Fruit fly (Drosophila melanogaster) whole organism, larva: ENCODE results near the gene CG4017.

ENCODE experiments used
- noc ChIP-seq: fragments of 200-800 bp; sonication (Bioruptor generic); optimal IDR thresholded peaks from 3 replicates; lab custom pipeline; 2019; ENCODE audit warnings: missing biosample characterization, mild to moderate bottlenecking, missing genetic modification characterization, moderate library complexity

Gene CG4017

dm6 chr2L:9766758-9767157 lies at the start of gene CG4017:
Gene CG4017 (plus strand): TSS chr2L:9767058.
- TF ChIP-seq noc (tag; lab: Kevin White, UChicago) = no peak

dm6 chr2L:9728791-9729190 lies 38.1 kb upstream of the CG4017 start:
- no peak for TF ChIP-seq noc (tag; lab: Kevin White, UChicago)

dm6 chr2L:9729618-9730284 lies 37.1 kb upstream of the CG4017 start, which contains the start of gene CG13116:
Gene CG13116 (plus strand): TSS chr2L:9729940.
- TF ChIP-seq noc (tag; lab: Kevin White, UChicago) = no peak

DNA sequence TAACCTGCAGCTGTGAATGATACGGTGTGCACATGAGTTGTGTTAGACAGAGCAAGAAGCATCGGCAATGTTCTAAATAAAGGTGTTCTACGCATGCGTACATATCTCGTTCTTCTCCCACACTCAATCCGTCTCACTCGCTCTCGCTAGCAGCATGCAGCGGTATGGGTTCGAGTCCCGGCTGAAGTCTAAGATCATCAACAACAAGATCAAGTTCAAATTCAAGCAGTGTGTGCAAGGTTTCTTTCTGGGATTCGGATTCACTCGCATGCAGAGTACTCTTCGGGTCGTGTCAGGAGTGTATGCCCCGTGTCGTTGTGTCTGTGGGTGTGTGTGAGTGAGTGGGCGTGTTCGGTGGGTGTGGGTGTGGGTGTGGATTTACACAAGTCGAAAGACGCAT lies 35.6 kb upstream of the CG4017 start:
- no peak for TF ChIP-seq noc (tag; lab: Kevin White, UChicago)

dm6 chr2L:9734134-9734533 lies 32.7 kb upstream of the CG4017 start:
- TF ChIP-seq noc (tag; lab: Kevin White, UChicago) = no peak

DNA sequence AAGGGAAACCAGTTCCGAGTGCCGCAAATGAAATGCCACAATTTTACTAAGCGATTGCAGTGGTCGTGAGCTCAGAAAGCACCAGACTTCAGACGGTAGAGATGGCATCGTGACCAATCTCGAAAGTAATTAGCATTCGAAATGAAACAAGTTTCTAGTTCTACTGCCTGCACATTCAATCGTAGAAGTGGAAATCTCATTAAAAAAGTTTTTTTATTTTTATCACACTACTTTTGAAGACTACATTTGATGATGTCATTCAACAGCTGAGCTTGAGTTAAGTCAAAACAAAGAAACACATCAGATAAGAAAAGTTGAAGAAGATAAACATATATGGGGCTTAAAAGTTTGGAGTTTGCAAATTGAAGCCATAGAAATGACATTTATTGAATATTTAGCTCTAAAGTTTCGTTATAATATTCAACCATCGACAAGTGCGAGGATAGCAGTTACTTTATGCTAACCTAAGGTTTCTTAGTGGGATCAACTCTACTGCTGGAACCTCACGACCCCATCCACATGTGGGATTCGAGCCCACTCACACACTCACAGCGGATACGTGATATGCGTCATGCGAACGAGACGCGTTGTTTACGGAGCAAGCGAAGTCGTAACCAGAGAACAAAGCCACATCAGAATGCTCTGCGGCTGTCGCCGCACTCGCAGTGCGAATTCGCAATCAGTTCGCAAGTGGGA lies 30.7 kb upstream of the CG4017 start, which contains the start of gene CG13117:
CG13117 (plus strand) TSS at position 646 of the 696 bp plus-strand sequence.
- TF ChIP-seq noc (tag; lab: Kevin White, UChicago) = no peak

- no peak for TF ChIP-seq noc (tag; lab: Kevin White, UChicago)
Measured at dm6 chr2L:9737360-9737759, 29.5 kb upstream of the CG4017 start.

dm6 chr2L:9737803-9738202 lies 29.1 kb upstream of the CG4017 start:
- TF ChIP-seq noc (tag; lab: Kevin White, UChicago) = no peak

dm6 chr2L:9739685-9740084 lies 27.2 kb upstream of the CG4017 start:
- no peak for TF ChIP-seq noc (tag; lab: Kevin White, UChicago)

DNA sequence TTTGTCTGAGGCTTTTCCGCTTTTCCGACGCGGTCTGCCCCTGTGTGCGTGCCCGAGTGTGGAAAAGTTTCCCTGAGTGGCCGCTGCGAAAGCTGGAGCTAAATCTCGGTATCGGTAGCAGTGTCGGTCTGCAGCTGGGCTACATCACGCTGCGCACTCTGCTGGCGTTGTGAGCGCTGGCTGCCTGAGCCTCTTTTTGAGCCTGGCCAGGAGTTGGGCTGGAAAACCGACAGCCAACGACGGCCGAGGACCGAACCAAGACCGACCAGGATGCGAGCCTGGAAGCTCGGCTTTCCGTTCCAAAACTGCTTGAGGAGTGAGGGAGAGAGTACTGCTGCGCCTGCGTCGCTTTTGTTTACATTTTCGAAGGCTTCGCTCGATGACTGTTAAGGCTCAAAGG lies 23.0 kb upstream of the CG4017 start:
- no peak for TF ChIP-seq noc (tag; lab: Kevin White, UChicago)

DNA sequence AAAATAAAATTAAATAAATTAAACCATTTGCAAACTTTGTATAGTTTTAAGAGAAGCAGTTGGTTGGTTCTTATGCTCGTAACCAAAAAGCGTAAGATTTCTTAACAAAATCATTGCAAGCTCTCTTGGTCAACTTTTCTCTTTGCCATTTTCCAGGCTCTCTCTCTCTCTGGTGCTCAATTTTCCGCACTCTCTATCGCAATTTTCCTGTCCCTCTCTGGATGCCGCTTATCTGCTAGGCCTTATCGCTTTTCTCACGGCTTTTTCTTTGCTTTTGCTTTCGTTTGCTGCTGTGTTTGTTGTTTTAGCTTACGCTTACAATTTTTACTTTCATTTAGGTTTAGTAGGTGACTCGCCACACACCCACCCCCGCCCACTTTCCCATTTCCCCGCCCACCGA lies 22.2 kb upstream of the CG4017 start:
- no peak for TF ChIP-seq noc (tag; lab: Kevin White, UChicago)

DNA sequence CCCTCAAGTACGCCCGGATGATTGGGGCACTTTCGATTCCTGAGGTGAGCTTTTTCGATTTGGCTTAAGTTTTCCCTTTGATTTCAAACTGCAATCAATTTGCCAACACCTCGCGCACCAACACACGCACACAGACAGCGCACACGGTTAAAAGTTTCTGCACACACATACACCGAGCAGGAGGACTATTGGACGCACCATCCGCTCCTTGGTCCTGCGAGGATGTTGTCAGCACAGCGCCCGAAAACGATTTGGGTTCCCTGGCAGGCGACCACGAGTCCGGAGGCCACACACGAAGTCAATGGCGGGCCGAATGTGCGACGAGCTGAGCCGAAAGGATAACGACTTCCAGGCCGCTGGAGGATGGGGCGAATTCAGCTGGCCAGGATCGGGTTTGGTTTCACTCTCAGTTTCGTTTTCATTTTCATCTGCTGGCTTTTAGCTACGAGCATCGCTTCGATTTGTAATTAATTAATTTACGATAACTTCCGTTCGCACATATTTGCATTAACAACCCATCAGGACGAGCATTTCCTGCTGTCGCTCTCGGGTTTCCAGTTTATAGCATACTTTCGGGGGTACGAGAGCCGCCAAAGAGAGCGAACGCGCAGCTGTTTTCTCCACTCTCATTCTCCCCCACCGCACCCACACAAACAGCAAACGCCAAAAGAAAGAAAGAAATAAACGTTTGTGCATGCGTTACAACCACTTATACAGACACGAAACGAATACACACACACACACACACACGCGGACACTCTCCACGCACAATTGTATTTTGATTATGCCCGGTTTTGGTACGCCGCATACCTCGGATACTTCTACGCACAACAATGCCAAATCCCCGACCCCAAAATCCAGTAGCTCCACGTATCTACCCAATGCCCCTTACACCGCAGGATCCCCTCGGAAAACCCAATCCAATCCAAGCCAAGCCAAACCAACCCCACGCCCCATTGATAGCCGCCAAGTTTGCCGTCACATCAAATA lies 20.3 kb upstream of the CG4017 start, which contains the start of gene Nckx30C:
Nckx30C (minus strand) TSS at position 260 of the 990 bp plus-strand sequence.
- TF ChIP-seq noc (tag; lab: Kevin White, UChicago) = no peak

DNA sequence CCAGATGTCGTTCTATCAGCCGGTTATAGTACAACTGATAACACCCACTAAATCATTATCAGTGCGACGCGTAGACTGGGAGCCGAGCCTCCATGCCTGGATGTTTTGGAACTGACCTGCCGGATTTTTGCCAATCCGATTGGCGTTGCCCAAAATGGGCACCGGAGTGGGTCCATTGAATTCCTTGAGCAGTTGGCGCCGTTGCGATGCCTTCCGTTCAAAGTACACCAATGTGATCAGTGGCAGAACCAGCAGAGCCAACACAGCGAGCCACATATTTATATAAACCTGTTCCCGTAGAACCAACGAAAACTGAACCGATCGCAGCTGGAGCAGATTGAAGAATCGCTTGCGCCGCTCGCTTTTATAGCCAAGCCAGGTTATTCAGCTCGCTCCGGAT lies 17.1 kb upstream of the CG4017 start, which contains the start of gene Cyp4e3:
Cyp4e3 (minus strand) TSS at position 327 of the 400 bp plus-strand sequence.
- no peak for TF ChIP-seq noc (tag; lab: Kevin White, UChicago)

dm6 chr2L:9753357-9753756 lies 13.5 kb upstream of the CG4017 start:
- no peak for TF ChIP-seq noc (tag; lab: Kevin White, UChicago)

DNA sequence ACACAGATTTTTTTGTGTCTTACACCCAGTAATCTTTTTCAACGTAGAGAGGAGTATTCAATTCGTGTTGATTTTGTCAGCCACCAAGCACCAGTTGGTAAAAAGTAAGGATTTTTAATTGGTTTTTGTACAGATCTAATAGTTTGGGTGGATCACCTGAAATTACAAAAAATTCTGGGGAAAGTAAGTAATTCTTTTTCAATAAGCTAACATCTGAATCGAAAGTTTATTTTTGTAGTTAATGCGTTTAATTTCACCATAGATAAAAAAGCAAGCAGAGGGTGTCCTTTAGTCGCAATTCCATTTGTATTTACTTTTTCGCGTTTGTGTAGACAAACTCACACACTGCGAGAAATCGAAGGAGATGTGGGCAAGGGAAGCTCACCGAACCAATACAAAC lies 12.0 kb upstream of the CG4017 start:
- no peak for TF ChIP-seq noc (tag; lab: Kevin White, UChicago)
